Fruit fly (Drosophila melanogaster): ENCODE results near the gene CG14104.
"Not testable (repeated sequence)": the region's sequence is repeated elsewhere in the genome, so short reads cannot be mapped to it uniquely, and the experiment has no call there.

CG14104 gene

DNA sequence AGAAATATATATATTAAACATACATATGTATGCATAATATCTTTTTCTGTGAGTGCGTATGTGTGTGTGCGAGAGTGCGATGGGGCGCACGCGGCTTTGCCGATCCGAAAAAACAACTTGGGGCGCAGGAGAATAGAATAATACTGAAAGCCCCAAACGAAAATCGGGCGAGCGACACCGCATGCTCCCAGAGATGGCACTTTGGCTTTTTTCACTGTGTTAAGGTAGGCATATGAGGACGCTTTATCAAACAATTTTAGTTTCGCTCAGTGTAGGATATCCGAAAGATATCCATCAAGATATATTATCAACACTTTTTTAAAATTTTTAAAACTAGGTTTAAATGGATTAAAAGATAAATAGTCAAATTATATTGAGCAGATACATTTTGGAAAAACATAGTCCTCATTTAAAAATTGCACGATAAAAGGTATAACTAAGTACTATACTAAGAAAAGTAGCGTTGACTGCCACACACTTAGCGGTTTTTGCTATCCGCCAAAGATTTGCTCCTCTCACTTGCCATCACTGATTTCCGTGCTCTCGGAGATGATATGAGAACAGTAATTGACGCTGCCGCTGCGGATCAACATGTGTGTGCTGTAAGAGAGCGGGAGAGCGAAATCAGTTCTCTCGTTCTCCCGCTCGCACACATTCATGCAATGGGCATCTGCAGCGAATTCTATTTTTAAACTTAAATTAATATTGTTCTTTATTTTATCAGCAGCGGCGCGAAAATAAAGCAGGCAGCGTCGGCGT lies 15.9 kb downstream of the CG14104 start:
- no peak for TF ChIP-seq rn (GFP tag; IDR thresholded peaks at IDR 0.05)
- TF ChIP-seq CG8159 (tag; optimal IDR thresholded peaks at IDR 0.05) = peak; percentile 74
- peak; percentile 54 for TF ChIP-seq CG9948 (tag; optimal IDR thresholded peaks at IDR 0.05)
- peak; percentile 27 for TF ChIP-seq Pif1A (GFP tag; optimal IDR thresholded peaks at IDR 0.05)
- peak; percentile 63 for TF ChIP-seq CG8301 (tag; optimal IDR thresholded peaks at IDR 0.05)
- TF ChIP-seq Ets98B (GFP tag; IDR thresholded peaks at IDR 0.05) = no peak; the same call in 1 of the 2 replicates
- no peak for TF ChIP-seq gl (tag; optimal IDR thresholded peaks at IDR 0.05)
- TF ChIP-seq CG13204 (GFP tag; optimal IDR thresholded peaks at IDR 0.05) = no peak
- TF ChIP-seq CG15710 (tag; optimal IDR thresholded peaks at IDR 0.05) = peak; percentile 61
- TF ChIP-seq Pif1B (GFP tag; optimal IDR thresholded peaks at IDR 0.05) = peak; percentile 13
- TF ChIP-seq CG17806 (tag; optimal IDR thresholded peaks at IDR 0.05) = peak; percentile 48
- TF ChIP-seq CG10348 (GFP tag; IDR thresholded peaks at IDR 0.05) = no peak
- TF ChIP-seq D1 (tag; optimal IDR thresholded peaks at IDR 0.05) = no peak
- TF ChIP-seq Snoo (tag; optimal IDR thresholded peaks at IDR 0.05) = peak; percentile 58
- TF ChIP-seq EcR (GFP tag; optimal IDR thresholded peaks at IDR 0.05) = no peak
- peak; percentile 14; the same call in 1 of the 2 replicates for TF ChIP-seq CG32121 (GFP tag; IDR thresholded peaks at IDR 0.05)
- TF ChIP-seq CG4496 (GFP tag; IDR thresholded peaks at IDR 0.05) = peak; percentile 38; the same call in 1 of the 3 replicates
- peak; percentile 55 for TF ChIP-seq CG34367 (tag; optimal IDR thresholded peaks at IDR 0.05)
- TF ChIP-seq CG12605 (GFP tag; IDR thresholded peaks at IDR 0.05) = peak; percentile 37; the same call in 1 of the 2 replicates
- peak; percentile 47; the same call in 2 of the 3 replicates for TF ChIP-seq fd96Ca (GFP tag; IDR thresholded peaks at IDR 0.05)
- peak; percentile 74 for TF ChIP-seq CG14655 (GFP tag; optimal IDR thresholded peaks at IDR 0.05)

DNA sequence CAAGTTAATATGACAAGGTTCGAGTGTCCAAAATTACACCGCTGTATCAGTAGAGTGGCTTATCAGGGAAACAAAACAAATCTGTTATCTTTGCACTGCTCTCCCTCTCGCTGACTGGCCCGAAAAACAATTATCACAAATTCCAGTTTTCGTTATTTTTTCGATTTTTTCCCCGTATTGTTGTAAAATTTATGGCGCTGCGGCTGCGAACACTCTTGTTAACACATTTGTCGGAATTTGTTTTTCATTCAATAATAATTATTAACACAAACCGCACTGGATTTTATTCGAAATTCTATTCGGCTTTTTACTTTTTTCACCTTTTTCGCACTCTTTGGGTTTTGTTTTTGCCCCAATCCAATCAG lies 16.5 kb downstream of the CG14104 start:
- TF ChIP-seq CG8159 (tag; optimal IDR thresholded peaks at IDR 0.05) (no peak), fd96Ca (GFP tag; IDR thresholded peaks at IDR 0.05) (no peak), Snoo (tag; optimal IDR thresholded peaks at IDR 0.05) (no peak), rn (GFP tag; IDR thresholded peaks at IDR 0.05) (no peak), gl (tag; optimal IDR thresholded peaks at IDR 0.05) (no peak), CG4496 (GFP tag; IDR thresholded peaks at IDR 0.05) (no peak), CG32121 (GFP tag; IDR thresholded peaks at IDR 0.05) (no peak), Pif1A (GFP tag; optimal IDR thresholded peaks at IDR 0.05) (no peak), D1 (tag; optimal IDR thresholded peaks at IDR 0.05) (no peak), CG34367 (tag; optimal IDR thresholded peaks at IDR 0.05) (no peak), CG15710 (tag; optimal IDR thresholded peaks at IDR 0.05) (no peak), CG17806 (tag; optimal IDR thresholded peaks at IDR 0.05) (no peak), EcR (GFP tag; optimal IDR thresholded peaks at IDR 0.05) (no peak), Pif1B (GFP tag; optimal IDR thresholded peaks at IDR 0.05) (no peak), CG8301 (tag; optimal IDR thresholded peaks at IDR 0.05) (no peak), CG13204 (GFP tag; optimal IDR thresholded peaks at IDR 0.05) (no peak)

dm6 chr3L:19787632-19788031 lies 19.4 kb downstream of the CG14104 start:
- TF ChIP-seq CG4496 (GFP tag; IDR thresholded peaks at IDR 0.05) = no peak
- TF ChIP-seq CG32121 (GFP tag; IDR thresholded peaks at IDR 0.05) = 0 out of 2 replicates have a peak, but pooled peaks have one; percentile 20
- TF ChIP-seq fd96Ca (GFP tag; IDR thresholded peaks at IDR 0.05) = no peak
- no peak for TF ChIP-seq EcR (GFP tag; optimal IDR thresholded peaks at IDR 0.05)

DNA sequence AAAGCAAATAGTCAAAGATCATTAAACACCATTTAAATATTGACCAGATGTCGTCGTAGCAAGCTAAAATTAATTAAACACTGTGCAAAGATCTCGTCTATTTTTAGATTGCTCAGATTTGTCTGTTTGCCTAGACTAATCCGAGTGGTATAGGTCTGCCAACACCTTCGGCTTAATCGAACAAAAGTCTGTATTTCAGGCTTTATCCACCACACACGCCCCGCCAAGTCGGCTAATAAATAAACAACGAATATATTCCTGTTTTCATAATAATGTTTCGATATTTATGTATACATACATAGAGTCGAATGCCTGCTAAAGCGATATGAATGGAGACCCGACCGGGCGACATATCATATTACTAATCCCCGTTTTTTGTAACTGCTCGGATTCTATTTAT lies 28.5 kb downstream of the CG14104 start:
- no peak for TF ChIP-seq CG15710 (tag; optimal IDR thresholded peaks at IDR 0.05)

DNA sequence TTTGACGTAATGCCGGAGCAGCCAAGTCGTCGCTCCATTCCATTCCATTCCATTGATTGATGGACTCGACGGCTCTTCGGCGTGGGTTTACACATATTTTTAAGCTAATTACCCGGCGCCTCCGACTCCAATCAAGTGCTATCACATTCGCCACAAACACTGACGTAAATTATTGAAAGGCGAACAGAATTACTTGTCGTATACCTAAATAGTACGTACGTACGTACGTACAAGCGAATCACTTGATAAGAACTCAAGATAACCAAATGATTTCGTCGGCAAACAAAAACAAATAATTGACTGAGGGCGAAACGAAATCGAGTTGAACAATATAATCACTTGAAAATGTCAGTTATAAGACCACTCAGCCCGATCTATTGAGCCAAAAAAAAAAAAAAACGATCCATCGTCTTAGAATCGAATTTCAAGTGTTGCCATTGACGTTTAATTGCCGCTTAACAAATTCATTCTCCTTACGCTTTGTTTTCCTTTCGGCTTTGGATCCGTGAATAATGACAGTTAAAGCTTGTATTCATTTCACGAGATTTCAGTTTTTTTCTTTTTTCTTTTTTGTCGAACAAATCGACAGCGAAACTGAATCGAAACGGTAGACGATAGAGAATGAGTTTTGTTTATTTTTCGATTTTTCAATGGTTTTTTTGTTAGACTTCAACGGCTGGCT lies 29.6 kb downstream of the CG14104 start:
- TF ChIP-seq CG15710 (tag; optimal IDR thresholded peaks at IDR 0.05) = no peak
- no peak for TF ChIP-seq D1 (tag; optimal IDR thresholded peaks at IDR 0.05)
- no peak for TF ChIP-seq CG14655 (GFP tag; optimal IDR thresholded peaks at IDR 0.05)
- TF ChIP-seq CG34367 (tag; optimal IDR thresholded peaks at IDR 0.05) = no peak
- TF ChIP-seq Snoo (tag; optimal IDR thresholded peaks at IDR 0.05) = no peak
- no peak for TF ChIP-seq CG8301 (tag; optimal IDR thresholded peaks at IDR 0.05)
- no peak for TF ChIP-seq fd96Ca (GFP tag; IDR thresholded peaks at IDR 0.05)
- no peak for TF ChIP-seq CG13204 (GFP tag; optimal IDR thresholded peaks at IDR 0.05)
- no peak for TF ChIP-seq Pif1B (GFP tag; optimal IDR thresholded peaks at IDR 0.05)
- TF ChIP-seq gl (tag; optimal IDR thresholded peaks at IDR 0.05) = no peak
- no peak for TF ChIP-seq EcR (GFP tag; optimal IDR thresholded peaks at IDR 0.05)
- TF ChIP-seq CG10348 (GFP tag; IDR thresholded peaks at IDR 0.05) = no peak
- no peak for TF ChIP-seq Ets98B (GFP tag; IDR thresholded peaks at IDR 0.05)
- TF ChIP-seq CG12605 (GFP tag; IDR thresholded peaks at IDR 0.05) = no peak

DNA sequence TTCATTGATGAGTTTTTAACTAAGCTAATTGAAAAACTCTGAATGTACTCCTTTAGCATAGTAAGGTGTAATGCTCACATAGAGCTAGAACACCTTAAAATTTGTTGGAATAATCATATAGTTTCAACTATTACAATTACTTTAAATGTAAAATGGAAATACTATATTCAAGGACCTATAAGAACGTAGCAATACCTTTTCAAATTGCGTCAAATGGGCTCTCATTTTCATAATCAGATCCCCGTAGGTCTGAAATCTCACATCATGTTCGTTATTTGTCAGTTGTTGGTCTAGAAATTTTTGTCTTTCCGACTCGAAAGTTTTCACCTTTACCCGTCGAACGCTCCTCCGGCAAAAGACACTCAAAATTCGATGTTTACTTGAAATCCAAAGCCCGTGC lies 46.9 kb downstream of the CG14104 start, which contains the start of gene Vtld:
Vtld (plus strand) TSS at position 301 of the 400 bp plus-strand sequence.
- not testable (repeated sequence) for TF ChIP-seq gl (tag; optimal IDR thresholded peaks at IDR 0.05); rn (GFP tag; IDR thresholded peaks at IDR 0.05); CG8159 (tag; optimal IDR thresholded peaks at IDR 0.05)
